Worm (Caenorhabditis elegans) whole organism, young adult: Measurements from ENCODE around the gene pqn-25.

Experiments
- egl-18 ChIP-seq: fragments of 200-800 bp; sonication (Bioruptor generic); IDR thresholded peaks from 2 replicates; pipeline ENCODE4 v1.3.6; 2022; ENCODE audit warnings: missing genetic modification reagents, missing genetic modification characterization, missing compliant biosample characterization
- fkh-3 ChIP-seq: sonication (generic microtip); optimal IDR thresholded peaks from 2 replicates; lab custom pipeline; 2016; ENCODE audit warnings: mild to moderate bottlenecking, missing genetic modification characterization, missing compliant biosample characterization
- lin-26 ChIP-seq: fragments of 200-800 bp; sonication (Bioruptor generic); IDR thresholded peaks from 2 replicates; pipeline ENCODE4 v1.3.6; 2022; ENCODE audit warnings: missing genetic modification reagents, missing genetic modification characterization, missing compliant biosample characterization
- snpc-3.4 ChIP-seq: sonication (generic microtip); optimal IDR thresholded peaks from 2 replicates; lab custom pipeline; 2017; ENCODE audit warnings: missing genetic modification characterization, mild to moderate bottlenecking, missing compliant biosample characterization, antibody characterized with exemption, moderate library complexity, missing genotype, missing genetic modification reagents
- unc-62 ChIP-seq: fragments of 150-350 bp; optimal IDR thresholded peaks from 2 replicates; lab custom pipeline; 2014; ENCODE audit warnings: missing biosample characterization, missing genetic modification reagents, missing genetic modification characterization

ce11 chrIII:5506936-5507335 is 5.5 kb downstream of the pqn-25 start:
- TF ChIP-seq egl-18 (no peak), fkh-3 (tag; lab: Kevin White, UChicago) (no peak), unc-62 (GFP tag; lab: Kevin White, UChicago) (no peak), lin-26 (GFP tag; lab: Robert Waterston, UW) (no peak), snpc-3.4 (tag; lab: Kevin White, UChicago) (no peak)
